Worm (Caenorhabditis elegans) whole organism, L2 larva: Measurements from ENCODE around the gene F55C12.2.

Experiments used
- C34F6.9 ChIP-seq: fragments of 150-350 bp; optimal IDR thresholded peaks from 2 replicates; lab custom pipeline; 2014; ENCODE audit warnings: missing biosample characterization, missing genetic modification characterization
- R02D3.7 ChIP-seq: fragments of 150-350 bp; optimal IDR thresholded peaks from 2 replicates; lab custom pipeline; 2014; ENCODE audit warnings: missing biosample characterization, missing genetic modification characterization
- ZK546.5 ChIP-seq: sonication (generic microtip); optimal IDR thresholded peaks from 2 replicates; lab custom pipeline; 2017; ENCODE audit warnings: missing biosample characterization, missing genetic modification characterization
- alr-1 ChIP-seq: fragments of 150-350 bp; optimal IDR thresholded peaks from 2 replicates; lab custom pipeline; 2014; ENCODE audit warnings: missing biosample characterization, missing genetic modification characterization
- aly-2 ChIP-seq: fragments of 150-350 bp; optimal IDR thresholded peaks from 2 replicates; lab custom pipeline; 2014; ENCODE audit warnings: missing biosample characterization, missing genetic modification characterization
- ama-1 ChIP-seq: fragments of 150-350 bp; optimal IDR thresholded peaks from 2 replicates; lab custom pipeline; 2018; ENCODE audit warnings: inconsistent platforms
- blmp-1 ChIP-seq: sonication (generic microtip); optimal IDR thresholded peaks from 2 replicates; lab custom pipeline; 2017; ENCODE audit warnings: missing genetic modification characterization, mild to moderate bottlenecking, missing compliant biosample characterization, antibody characterized with exemption, moderate library complexity; ENCODE audit not compliant: insufficient read depth
- ceh-16 ChIP-seq: fragments of 150-350 bp; optimal IDR thresholded peaks from 2 replicates; lab custom pipeline; 2014; ENCODE audit warnings: missing biosample characterization, missing genetic modification characterization
- crh-2 ChIP-seq: sonication (generic microtip); optimal IDR thresholded peaks from 2 replicates; lab custom pipeline; 2017; ENCODE audit warnings: missing biosample characterization, missing genetic modification characterization
- dmd-4 ChIP-seq: sonication (generic microtip); optimal IDR thresholded peaks from 2 replicates; lab custom pipeline; 2017; ENCODE audit warnings: missing biosample characterization, missing genetic modification characterization
- egl-27 ChIP-seq: sonication (generic microtip); optimal IDR thresholded peaks from 3 replicates; lab custom pipeline; 2017; ENCODE audit warnings: missing biosample characterization, missing genetic modification reagents, missing genetic modification characterization
- elt-3 ChIP-seq: sonication (generic microtip); optimal IDR thresholded peaks from 2 replicates; lab custom pipeline; 2017; ENCODE audit warnings: missing biosample characterization, missing genetic modification characterization
- fos-1 ChIP-seq: fragments of 150-350 bp; optimal IDR thresholded peaks from 2 replicates; lab custom pipeline; 2014; ENCODE audit warnings: missing biosample characterization, missing genetic modification characterization
- gmeb-1 ChIP-seq: fragments of 150-350 bp; optimal IDR thresholded peaks from 2 replicates; lab custom pipeline; 2014; ENCODE audit warnings: missing biosample characterization, missing genetic modification characterization
- lin-11 ChIP-seq: fragments of 150-350 bp; sonication (generic microtip); optimal IDR thresholded peaks from 2 replicates; lab custom pipeline; 2014; ENCODE audit warnings: missing biosample characterization, missing genetic modification characterization, inconsistent platforms, mixed read lengths
- lin-13 ChIP-seq: fragments of 150-350 bp; optimal IDR thresholded peaks from 2 replicates; lab custom pipeline; 2014; ENCODE audit warnings: missing biosample characterization, missing genetic modification reagents, missing genetic modification characterization
- lin-39 ChIP-seq: fragments of 150-350 bp; optimal IDR thresholded peaks from 2 replicates; lab custom pipeline; 2014; ENCODE audit warnings: missing biosample characterization, missing genetic modification reagents, missing genetic modification characterization
- lsy-2 ChIP-seq, 2 experiments: fragments of 150-350 bp in 1 of 2; sonication (generic microtip) in 1 of 2; optimal IDR thresholded peaks; 2 replicates each; lab custom pipeline; 2014 to 2017; ENCODE audit warnings: missing biosample characterization in 2 of 2, missing genetic modification characterization in 2 of 2
- mbf-1 ChIP-seq: sonication (generic microtip); optimal IDR thresholded peaks from 2 replicates; lab custom pipeline; 2017; ENCODE audit warnings: missing biosample characterization, missing genetic modification characterization
- mdl-1 ChIP-seq, 2 experiments: fragments of 150-350 bp in 1 of 2; sonication (generic microtip) in 1 of 2; optimal IDR thresholded peaks; 2 replicates each; lab custom pipeline; 2017; ENCODE audit warnings: missing biosample characterization in 2 of 2, missing genetic modification characterization in 2 of 2
- nhr-10 ChIP-seq: sonication (generic microtip); optimal IDR thresholded peaks from 2 replicates; lab custom pipeline; 2017; ENCODE audit warnings: missing biosample characterization, missing genetic modification characterization
- nhr-11 ChIP-seq: fragments of 150-350 bp; optimal IDR thresholded peaks from 2 replicates; lab custom pipeline; 2014; ENCODE audit warnings: missing biosample characterization, missing genetic modification characterization
- nhr-12 ChIP-seq: fragments of 150-350 bp; optimal IDR thresholded peaks from 2 replicates; lab custom pipeline; 2014; ENCODE audit warnings: missing biosample characterization, missing genetic modification characterization
- nhr-129 ChIP-seq: fragments of 150-350 bp; optimal IDR thresholded peaks from 2 replicates; lab custom pipeline; 2014; ENCODE audit warnings: missing biosample characterization, missing genetic modification characterization
- nhr-21 ChIP-seq: fragments of 150-350 bp; optimal IDR thresholded peaks from 2 replicates; lab custom pipeline; 2014; ENCODE audit warnings: missing biosample characterization, missing genetic modification characterization
- nhr-23 ChIP-seq: fragments of 150-350 bp; optimal IDR thresholded peaks from 2 replicates; lab custom pipeline; 2014; ENCODE audit warnings: missing biosample characterization, missing genetic modification reagents, missing genetic modification characterization
- nhr-237 ChIP-seq: fragments of 150-350 bp; optimal IDR thresholded peaks from 2 replicates; lab custom pipeline; 2014; ENCODE audit warnings: missing biosample characterization, missing genetic modification characterization
- nhr-6 ChIP-seq: fragments of 150-350 bp; optimal IDR thresholded peaks from 2 replicates; lab custom pipeline; 2014; ENCODE audit warnings: missing biosample characterization, missing genetic modification characterization
- nhr-77 ChIP-seq: fragments of 150-350 bp; optimal IDR thresholded peaks from 2 replicates; lab custom pipeline; 2014; ENCODE audit warnings: missing biosample characterization, missing genetic modification characterization
- peb-1 ChIP-seq: fragments of 150-350 bp; optimal IDR thresholded peaks from 2 replicates; lab custom pipeline; 2014; ENCODE audit warnings: missing biosample characterization, missing genetic modification characterization
- sem-4 ChIP-seq: fragments of 150-350 bp; optimal IDR thresholded peaks from 2 replicates; lab custom pipeline; 2014; ENCODE audit warnings: missing biosample characterization, missing genetic modification reagents, missing genetic modification characterization
- skn-1 ChIP-seq: sonication (generic microtip); optimal IDR thresholded peaks from 2 replicates; lab custom pipeline; 2017; ENCODE audit warnings: missing biosample characterization, missing genetic modification characterization
- sma-3 ChIP-seq: sonication (generic microtip); optimal IDR thresholded peaks from 2 replicates; lab custom pipeline; 2016; ENCODE audit warnings: missing genetic modification reagents, missing genetic modification characterization, missing compliant biosample characterization
- snpc-4 ChIP-seq: fragments of 150-350 bp; optimal IDR thresholded peaks from 2 replicates; lab custom pipeline; 2014; ENCODE audit warnings: missing biosample characterization, missing genetic modification characterization
- unc-39 ChIP-seq: fragments of 150-350 bp; optimal IDR thresholded peaks from 2 replicates; lab custom pipeline; 2014; ENCODE audit warnings: missing biosample characterization, missing genetic modification characterization
- unc-55 ChIP-seq: fragments of 150-350 bp; sonication (generic microtip); optimal IDR thresholded peaks from 3 replicates; lab custom pipeline; 2014; ENCODE audit warnings: missing biosample characterization, missing genetic modification reagents, missing genetic modification characterization
- unc-62 ChIP-seq: fragments of 150-350 bp; optimal IDR thresholded peaks from 2 replicates; lab custom pipeline; 2014; ENCODE audit warnings: missing biosample characterization, missing genetic modification reagents, missing genetic modification characterization
- zag-1 ChIP-seq: fragments of 150-350 bp; optimal IDR thresholded peaks from 2 replicates; lab custom pipeline; 2014; ENCODE audit warnings: missing biosample characterization, missing genetic modification characterization
- ztf-1 ChIP-seq: fragments of 200-800 bp; sonication (Bioruptor generic); conservative IDR thresholded peaks from 2 replicates; pipeline ENCODE4 v1.3.6; 2022; ENCODE audit warnings: missing genetic modification characterization, missing compliant biosample characterization
- ztf-11 ChIP-seq: sonication (generic microtip); optimal IDR thresholded peaks from 2 replicates; lab custom pipeline; 2017; ENCODE audit warnings: missing biosample characterization, missing genetic modification characterization
- ztf-4 ChIP-seq: fragments of 150-350 bp; optimal IDR thresholded peaks from 2 replicates; lab custom pipeline; 2014; ENCODE audit warnings: missing biosample characterization, missing genetic modification characterization

The F55C12.2 gene

ce11 chrII:5913897-5914296, 37.3 kb downstream of the F55C12.2 start:
- TF ChIP-seq ztf-1 (GFP tag; lab: Robert Waterston, UW) (no peak), nhr-21 (tag; lab: Kevin White, UChicago) (no peak), sem-4 (tag; lab: Kevin White, UChicago) (no peak), crh-2 (tag; lab: Kevin White, UChicago) (peak; percentile 9), fos-1 (tag; lab: Kevin White, UChicago) (peak; percentile 50), R02D3.7 (no peak), unc-39 (tag; lab: Kevin White, UChicago) (no peak), gmeb-1 (peak; percentile 16)

- TF ChIP-seq nhr-237 (tag; lab: Kevin White, UChicago) (no peak), lsy-2 (tag; optimal IDR thresholded peaks at IDR 0.05; lab: Kevin White, UChicago) (no peak), nhr-21 (tag; lab: Kevin White, UChicago) (no peak), ZK546.5 (tag; lab: Kevin White, UChicago) (no peak), aly-2 (tag; lab: Kevin White, UChicago) (no peak), lin-39 (tag; lab: Kevin White, UChicago) (no peak), elt-3 (no peak), egl-27 (tag; lab: Kevin White, UChicago) (no peak), nhr-12 (tag; lab: Kevin White, UChicago) (no peak), nhr-129 (tag; lab: Kevin White, UChicago) (no peak), nhr-77 (no peak), ceh-16 (no peak), unc-62 (GFP tag; lab: Kevin White, UChicago) (no peak), gmeb-1 (no peak), ama-1 (lab: Kevin White, UChicago) (no peak), sma-3 (GFP tag; lab: Kevin White, UChicago) (no peak), mdl-1 (tag; optimal IDR thresholded peaks at IDR 0.05; lab: Kevin White, UChicago) (no peak)
Measured at ce11 chrII:5917010-5917472, 40.4 kb downstream of the F55C12.2 start, which contains the start of gene frh-1. frh-1 (plus strand) TSS chrII:5917422.

- TF ChIP-seq blmp-1 (no peak), C34F6.9 (tag; lab: Kevin White, UChicago) (peak; percentile 69), dmd-4 (tag; lab: Kevin White, UChicago) (no peak), crh-2 (tag; lab: Kevin White, UChicago) (no peak), egl-27 (tag; lab: Kevin White, UChicago) (no peak), sma-3 (GFP tag; lab: Kevin White, UChicago) (no peak), ztf-4 (tag; lab: Kevin White, UChicago) (peak; percentile 49), zag-1 (no peak), ama-1 (lab: Kevin White, UChicago) (peak; percentile 19), lin-13 (peak; percentile 19), nhr-129 (tag; lab: Kevin White, UChicago) (peak; percentile 38), nhr-23 (tag; lab: Kevin White, UChicago) (no peak), lsy-2 (tag; optimal IDR thresholded peaks at IDR 0.05; lab: Kevin White, UChicago) (peak in 1 of 2 experiments; percentile 66), snpc-4 (tag; lab: Kevin White, UChicago) (no peak), nhr-77 (no peak), gmeb-1 (peak; percentile 25), unc-55 (GFP tag; lab: Kevin White, UChicago) (peak; percentile 48), nhr-11 (tag; lab: Kevin White, UChicago) (no peak), peb-1 (no peak), mbf-1 (tag; lab: Kevin White, UChicago) (no peak), ceh-16 (no peak)
Measured at ce11 chrII:5918149-5918697, 41.6 kb downstream of the F55C12.2 start, which contains the start of gene ptp-2. ptp-2 (plus strand) TSS chrII:5918647.

- TF ChIP-seq ztf-11 (tag; lab: Kevin White, UChicago) (no peak), fos-1 (tag; lab: Kevin White, UChicago) (no peak), lin-11 (tag; lab: Kevin White, UChicago) (no peak), sem-4 (tag; lab: Kevin White, UChicago) (no peak), nhr-6 (no peak), crh-2 (tag; lab: Kevin White, UChicago) (no peak), ztf-4 (tag; lab: Kevin White, UChicago) (no peak), unc-62 (GFP tag; lab: Kevin White, UChicago) (no peak), nhr-10 (tag; lab: Kevin White, UChicago) (no peak), dmd-4 (tag; lab: Kevin White, UChicago) (no peak), peb-1 (no peak), ceh-16 (no peak), skn-1 (tag; lab: Kevin White, UChicago) (no peak), sma-3 (GFP tag; lab: Kevin White, UChicago) (no peak), ama-1 (lab: Kevin White, UChicago) (no peak), ZK546.5 (tag; lab: Kevin White, UChicago) (no peak), zag-1 (no peak), alr-1 (tag; lab: Kevin White, UChicago) (no peak)
Measured at ce11 chrII:5921620-5922019, 45.0 kb downstream of the F55C12.2 start, which contains the start of gene vrk-1. vrk-1 (plus strand) TSS chrII:5921967.
